Worm (Caenorhabditis elegans) whole organism, L3 larva: ENCODE data around the gene inx-2.

Experiments
- mdl-1 ChIP-seq: fragments of 150-350 bp; optimal IDR thresholded peaks from 2 replicates; lab custom pipeline; 2014; ENCODE audit warnings: missing biosample characterization, missing genetic modification characterization
- nfya-1 ChIP-seq: sonication (generic microtip); optimal IDR thresholded peaks from 2 replicates; lab custom pipeline; 2017; ENCODE audit warnings: missing genetic modification characterization, mild to moderate bottlenecking, missing compliant biosample characterization, antibody characterized with exemption, moderate library complexity; ENCODE audit not compliant: insufficient read depth
- pha-4 ChIP-seq: fragments of 150-350 bp; optimal IDR thresholded peaks from 2 replicates; lab custom pipeline; 2014; ENCODE audit warnings: missing biosample characterization, missing genetic modification reagents, missing genetic modification characterization
- unc-62 ChIP-seq: fragments of 150-350 bp; sonication (generic microtip); optimal IDR thresholded peaks from 4 replicates; lab custom pipeline; 2014; ENCODE audit warnings: missing biosample characterization, missing genetic modification reagents, missing genetic modification characterization

DNA sequence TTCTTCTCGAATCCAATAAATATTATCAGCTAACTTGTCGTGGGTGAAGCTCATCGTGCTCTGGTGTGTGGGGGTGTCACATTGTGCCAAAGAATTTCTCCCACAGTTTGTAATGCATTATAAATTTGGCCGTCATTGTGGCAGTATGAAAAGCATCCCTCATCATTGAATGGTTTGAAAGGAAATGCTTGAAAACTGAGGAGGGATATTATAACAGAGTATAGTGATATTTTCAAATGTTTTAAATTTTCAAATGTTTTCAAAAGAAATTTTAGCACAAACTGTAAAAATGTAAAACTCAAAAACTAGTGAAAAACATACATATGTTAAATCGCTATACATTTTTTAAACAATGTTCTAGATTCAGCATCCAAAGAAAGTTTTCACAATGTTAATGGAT, 27.6 kb downstream of the inx-2 start, which contains the start of gene C03A3.3:
- no peak for TF ChIP-seq mdl-1 (tag; lab: Kevin White, UChicago)
- no peak for TF ChIP-seq pha-4
- TF ChIP-seq unc-62 (GFP tag; lab: Kevin White, UChicago) = no peak
- no peak for TF ChIP-seq nfya-1
